Worm (Caenorhabditis elegans) whole organism, L1 larva: ENCODE results near the gene Y48A6B.14.

Experiments
- C16A3.4 ChIP-seq: fragments of 150-350 bp; optimal IDR thresholded peaks from 2 replicates; lab custom pipeline; 2014; ENCODE audit warnings: missing biosample characterization, missing genetic modification characterization
- F16B12.6 ChIP-seq: fragments of 150-350 bp; optimal IDR thresholded peaks from 2 replicates; lab custom pipeline; 2014; ENCODE audit warnings: missing biosample characterization, missing genetic modification characterization
- alr-1 ChIP-seq: fragments of 200-800 bp; sonication (Bioruptor generic); optimal IDR thresholded peaks from 2 replicates; lab custom pipeline; 2018; ENCODE audit warnings: borderline replicate concordance, mild to moderate bottlenecking, missing genetic modification characterization, missing compliant biosample characterization
- aly-2 ChIP-seq: fragments of 150-350 bp; optimal IDR thresholded peaks from 2 replicates; lab custom pipeline; 2014; ENCODE audit warnings: missing biosample characterization, missing genetic modification characterization
- ama-1 ChIP-seq: fragments of 150-350 bp; optimal IDR thresholded peaks from 2 replicates; lab custom pipeline; 2014
- blmp-1 ChIP-seq: fragments of 150-350 bp; optimal IDR thresholded peaks from 2 replicates; lab custom pipeline; 2014; ENCODE audit warnings: missing biosample characterization, missing genetic modification characterization
- ceh-63 ChIP-seq: fragments of 200-800 bp; sonication (Bioruptor generic); optimal IDR thresholded peaks from 2 replicates; lab custom pipeline; 2018; ENCODE audit warnings: mild to moderate bottlenecking, missing genetic modification characterization, missing compliant biosample characterization
- ceh-8 ChIP-seq: fragments of 200-800 bp; sonication (Bioruptor generic); optimal IDR thresholded peaks from 2 replicates; lab custom pipeline; 2018; ENCODE audit warnings: mild to moderate bottlenecking, missing genetic modification characterization, moderate library complexity, missing compliant biosample characterization
- ceh-82 ChIP-seq, 3 experiments: fragments of 150-350 bp in 1 of 3; sonication (generic microtip) in 2 of 3; optimal IDR thresholded peaks; 2 replicates each; lab custom pipeline; 2014 to 2017; ENCODE audit warnings: missing biosample characterization in 3 of 3, missing genetic modification characterization in 3 of 3
- ceh-88 ChIP-seq: fragments of 200-800 bp; sonication (Bioruptor generic); IDR thresholded peaks from 2 replicates; pipeline ENCODE4 v1.3.6; 2022; ENCODE audit warnings: missing genetic modification characterization, missing compliant biosample characterization
- dpl-1 ChIP-seq, 3 experiments: fragments of 150-350 bp in 2 of 3; sonication (generic microtip) in 1 of 3; optimal IDR thresholded peaks; 2 replicates each; lab custom pipeline; 2014 to 2017; ENCODE audit warnings: missing biosample characterization in 3 of 3, missing genetic modification characterization in 3 of 3, missing genetic modification reagents in 3 of 3
- efl-1 ChIP-seq, 4 experiments: fragments of 150-350 bp; optimal IDR thresholded peaks in 3 of 4; peaks in 1 of 4; 1 replicate in 1 of 4; 2 replicates in 3 of 4; lab custom pipeline; 2014; ENCODE audit warnings: missing biosample characterization in 2 of 4, missing genetic modification characterization in 2 of 4, missing genetic modification reagents in 2 of 4
- efl-3 ChIP-seq: fragments of 200-800 bp; sonication (Bioruptor generic); optimal IDR thresholded peaks from 2 replicates; lab custom pipeline; 2018; ENCODE audit warnings: mild to moderate bottlenecking, missing genetic modification characterization, missing compliant biosample characterization
- egl-13 ChIP-seq: sonication (generic microtip); optimal IDR thresholded peaks from 2 replicates; lab custom pipeline; 2016; ENCODE audit warnings: missing genotype, missing genetic modification reagents, missing genetic modification characterization, missing compliant biosample characterization
- ets-5 ChIP-seq: fragments of 200-800 bp; sonication (Bioruptor generic); IDR thresholded peaks from 2 replicates; pipeline ENCODE4 v1.3.6; 2022; ENCODE audit warnings: missing genetic modification characterization, missing compliant biosample characterization
- fkh-10 ChIP-seq: sonication (generic microtip); optimal IDR thresholded peaks from 2 replicates; lab custom pipeline; 2017; ENCODE audit warnings: missing biosample characterization, missing genetic modification reagents, missing genetic modification characterization
- fkh-8 ChIP-seq: sonication (generic microtip); optimal IDR thresholded peaks from 2 replicates; lab custom pipeline; 2016; ENCODE audit warnings: mild to moderate bottlenecking, missing genetic modification characterization, missing compliant biosample characterization
- hlh-17 ChIP-seq: fragments of 200-800 bp; sonication (Bioruptor generic); optimal IDR thresholded peaks from 2 replicates; lab custom pipeline; 2018; ENCODE audit warnings: missing genetic modification characterization, mild to moderate bottlenecking, missing compliant biosample characterization, moderate library complexity, borderline replicate concordance
- isw-1 ChIP-seq: fragments of 200-800 bp; sonication (Bioruptor generic); IDR thresholded peaks from 2 replicates; pipeline ENCODE4 v1.3.6; 2022; ENCODE audit warnings: missing genetic modification characterization, missing compliant biosample characterization
- lin-14 ChIP-seq: fragments of 200-800 bp; sonication (Bioruptor generic); optimal IDR thresholded peaks from 2 replicates; lab custom pipeline; 2018; ENCODE audit warnings: mild to moderate bottlenecking, missing genetic modification characterization, moderate library complexity, missing compliant biosample characterization
- lin-15B ChIP-seq: fragments of 150-350 bp; sonication (generic microtip); optimal IDR thresholded peaks from 3 replicates; lab custom pipeline; 2014; ENCODE audit warnings: missing biosample characterization, missing genetic modification characterization
- lin-35 ChIP-seq, 2 experiments: fragments of 150-350 bp; optimal IDR thresholded peaks; 2 replicates each; lab custom pipeline; 2014; ENCODE audit warnings: missing biosample characterization in 2 of 2, missing genetic modification characterization in 2 of 2, missing genetic modification reagents in 2 of 2
- lin-39 ChIP-seq: fragments of 150-350 bp; optimal IDR thresholded peaks from 2 replicates; lab custom pipeline; 2014; ENCODE audit warnings: missing biosample characterization, missing genetic modification reagents, missing genetic modification characterization
- lsy-2 ChIP-seq, 2 experiments: fragments of 150-350 bp; optimal IDR thresholded peaks; 2 replicates each; lab custom pipeline; 2014; ENCODE audit warnings: missing biosample characterization in 2 of 2, missing genetic modification characterization in 2 of 2
- mdl-1 ChIP-seq, 2 experiments: fragments of 150-350 bp; optimal IDR thresholded peaks; 2 replicates each; lab custom pipeline; 2014 to 2017; ENCODE audit warnings: missing biosample characterization in 2 of 2, missing genetic modification characterization in 2 of 2, inconsistent platforms in 1 of 2
- mef-2 ChIP-seq: fragments of 150-350 bp; optimal IDR thresholded peaks from 2 replicates; lab custom pipeline; 2014; ENCODE audit warnings: missing biosample characterization, missing genetic modification characterization
- mep-1 ChIP-seq: fragments of 150-350 bp; optimal IDR thresholded peaks from 2 replicates; lab custom pipeline; 2014; ENCODE audit warnings: missing biosample characterization, missing genetic modification characterization
- nhr-28 ChIP-seq: fragments of 150-350 bp; optimal IDR thresholded peaks from 2 replicates; lab custom pipeline; 2014; ENCODE audit warnings: missing biosample characterization, missing genetic modification characterization
- pag-3 ChIP-seq: sonication (generic microtip); optimal IDR thresholded peaks from 2 replicates; lab custom pipeline; 2017; ENCODE audit warnings: missing genetic modification characterization, mild to moderate bottlenecking, missing compliant biosample characterization, antibody characterized with exemption, borderline replicate concordance; ENCODE audit not compliant: insufficient read depth
- pax-3 ChIP-seq: fragments of 200-800 bp; sonication (Bioruptor generic); optimal IDR thresholded peaks from 2 replicates; lab custom pipeline; 2018; ENCODE audit warnings: mild to moderate bottlenecking, missing genetic modification characterization, moderate library complexity, missing compliant biosample characterization
- skn-1 ChIP-seq: fragments of 150-350 bp; optimal IDR thresholded peaks from 2 replicates; lab custom pipeline; 2014; ENCODE audit warnings: missing biosample characterization, missing genetic modification characterization
- snu-23 ChIP-seq: sonication (generic microtip); optimal IDR thresholded peaks from 2 replicates; lab custom pipeline; 2016; ENCODE audit warnings: missing genetic modification characterization, missing compliant biosample characterization
- sptf-1 ChIP-seq: fragments of 150-350 bp; optimal IDR thresholded peaks from 2 replicates; lab custom pipeline; 2014; ENCODE audit warnings: missing biosample characterization, missing genetic modification characterization
- sup-37 ChIP-seq: fragments of 200-800 bp; sonication (Bioruptor generic); optimal IDR thresholded peaks from 2 replicates; lab custom pipeline; 2018; ENCODE audit warnings: mild to moderate bottlenecking, missing genetic modification characterization, missing compliant biosample characterization
- swsn-7 ChIP-seq: sonication (generic microtip); optimal IDR thresholded peaks from 2 replicates; lab custom pipeline; 2016; ENCODE audit warnings: missing genetic modification characterization, missing compliant biosample characterization
- zip-4 ChIP-seq: fragments of 200-800 bp; sonication (Bioruptor generic); optimal IDR thresholded peaks from 2 replicates; lab custom pipeline; 2018; ENCODE audit warnings: mild to moderate bottlenecking, missing genetic modification characterization, moderate library complexity, missing compliant biosample characterization
- ztf-4 ChIP-seq: fragments of 150-350 bp; optimal IDR thresholded peaks from 2 replicates; lab custom pipeline; 2014; ENCODE audit warnings: missing biosample characterization, missing genetic modification characterization

Y48A6B.14 gene

ce11 chrIII:11039250-11039649 is 7.8 kb downstream of the Y48A6B.14 start:
- no peak for TF ChIP-seq ama-1 (lab: Kevin White, UChicago)
- peak; percentile 28 for TF ChIP-seq fkh-8 (tag; lab: Kevin White, UChicago)
- no peak for TF ChIP-seq isw-1 (GFP tag; lab: Robert Waterston, UW)
- no peak for TF ChIP-seq aly-2
- peak; percentile 16 to 79 for TF ChIP-seq lsy-2 (tag; optimal IDR thresholded peaks at IDR 0.05; lab: Kevin White, UChicago)
- peak; percentile 37 to 47 for TF ChIP-seq efl-1 (optimal IDR thresholded peaks at IDR 0.05; lab: Kevin White, UChicago)
- peak in 1 of 2 experiments; percentile 30 for TF ChIP-seq efl-1 (GFP tag; optimal IDR thresholded peaks at IDR 0.05 in 1 of 2; lab: Kevin White, UChicago)
- TF ChIP-seq ceh-82 (tag; optimal IDR thresholded peaks at IDR 0.05; lab: Kevin White, UChicago): peak in 1 of 3 experiments; percentile 78
- peak in 1 of 2 experiments; percentile 58 for TF ChIP-seq lin-35 (GFP tag; optimal IDR thresholded peaks at IDR 0.05; lab: Kevin White, UChicago)
- no peak for TF ChIP-seq ceh-63 (GFP tag; lab: Kevin White, UChicago)
- TF ChIP-seq zip-4 (GFP tag; lab: Kevin White, UChicago): no peak
- TF ChIP-seq dpl-1 (GFP tag; optimal IDR thresholded peaks at IDR 0.05; lab: Kevin White, UChicago): peak in 1 of 3 experiments; percentile 63
- TF ChIP-seq swsn-7 (tag; lab: Kevin White, UChicago): no peak
- TF ChIP-seq C16A3.4 (tag; lab: Kevin White, UChicago): peak; percentile 38
- TF ChIP-seq lin-15B (tag; lab: Kevin White, UChicago): peak; percentile 68
- TF ChIP-seq skn-1 (tag; lab: Kevin White, UChicago): peak; percentile 73
- peak; percentile 54 for TF ChIP-seq mep-1 (tag; lab: Kevin White, UChicago)
- TF ChIP-seq snu-23 (GFP tag; lab: Kevin White, UChicago): peak; percentile 45
- no peak for TF ChIP-seq sptf-1 (tag; lab: Kevin White, UChicago)
- TF ChIP-seq efl-3 (GFP tag; lab: Kevin White, UChicago): no peak
- no peak for TF ChIP-seq lin-39 (tag; lab: Kevin White, UChicago)
- TF ChIP-seq sup-37: no peak
- peak; percentile 69 for TF ChIP-seq lin-14 (GFP tag; lab: Kevin White, UChicago)
- TF ChIP-seq hlh-17 (GFP tag; lab: Kevin White, UChicago): no peak
- TF ChIP-seq mef-2 (tag; lab: Kevin White, UChicago): no peak
- TF ChIP-seq nhr-28: no peak
- no peak for TF ChIP-seq pax-3
- peak; percentile 49 for TF ChIP-seq F16B12.6 (tag; lab: Kevin White, UChicago)

- TF ChIP-seq mdl-1 (tag; optimal IDR thresholded peaks at IDR 0.05; lab: Kevin White, UChicago): peak in 1 of 2 experiments; percentile 48
- TF ChIP-seq egl-13 (tag; lab: Kevin White, UChicago): no peak
- TF ChIP-seq lin-35 (GFP tag; optimal IDR thresholded peaks at IDR 0.05; lab: Kevin White, UChicago): peak in 1 of 2 experiments; percentile 20
- peak; percentile 41 for TF ChIP-seq lin-14 (GFP tag; lab: Kevin White, UChicago)
- no peak for TF ChIP-seq efl-1 (optimal IDR thresholded peaks at IDR 0.05; lab: Kevin White, UChicago)
- peak in 1 of 2 experiments; percentile 86 for TF ChIP-seq efl-1 (GFP tag; optimal IDR thresholded peaks at IDR 0.05 in 1 of 2; lab: Kevin White, UChicago)
- TF ChIP-seq blmp-1: peak; percentile 88
- TF ChIP-seq ceh-8 (GFP tag; lab: Kevin White, UChicago): no peak
- TF ChIP-seq, all 84 proteins: peak for 5
These were observed 9.2 kb downstream of the Y48A6B.14 start for ce11 chrIII:11040606-11041005.

- TF ChIP-seq swsn-7 (tag; lab: Kevin White, UChicago) (no peak), alr-1 (tag; lab: Kevin White, UChicago) (no peak), ceh-88 (no peak), pag-3 (no peak), ztf-4 (tag; lab: Kevin White, UChicago) (no peak), ets-5 (GFP tag; lab: Robert Waterston, UW) (no peak), fkh-10 (GFP tag; lab: Kevin White, UChicago) (no peak), hlh-17 (GFP tag; lab: Kevin White, UChicago) (no peak)
- TF ChIP-seq, all 84 proteins: peak for 0
These were observed 13.8 kb downstream of the Y48A6B.14 start for ce11 chrIII:11045196-11045595.
